Worm (Caenorhabditis elegans): ENCODE data around the gene molo-1.
A peak's percentile ranks its signal among the peaks of the same experiment; 100 is the strongest.

The molo-1 gene

ce11 chrIII:5621236-5621635 is 47.4 kb downstream of the molo-1 start (continued):
- TF ChIP-seq T07F8.4 (tag; optimal IDR thresholded peaks at IDR 0.05) (no peak), nhr-120 (GFP tag; IDR thresholded peaks at IDR 0.05) (no peak), hmg-1.2 (GFP tag; IDR thresholded peaks at IDR 0.05) (peak; percentile 93), lin-40 (tag; optimal IDR thresholded peaks at IDR 0.05) (peak; percentile 58), F10E7.11 (tag; optimal IDR thresholded peaks at IDR 0.05) (no peak), egl-44 (GFP tag; IDR thresholded peaks at IDR 0.05) (no peak), sptf-2 (GFP tag; optimal IDR thresholded peaks at IDR 0.05) (no peak), ceh-58 (GFP tag; IDR thresholded peaks at IDR 0.05) (no peak), madf-3 (GFP tag; IDR thresholded peaks at IDR 0.05) (no peak), ztf-28 (GFP tag; IDR thresholded peaks at IDR 0.05) (no peak), F39B2.1 (GFP tag; IDR thresholded peaks at IDR 0.05) (no peak), pbrm-1 (GFP tag; IDR thresholded peaks at IDR 0.05) (no peak), unc-130 (GFP tag; optimal IDR thresholded peaks at IDR 0.05) (no peak), bed-1 (GFP tag; IDR thresholded peaks at IDR 0.05) (no peak), Y95B8A.8 (GFP tag; IDR thresholded peaks at IDR 0.05) (no peak), ama-1 (optimal IDR thresholded peaks at IDR 0.05) (no peak), ama-1 (GFP tag; optimal IDR thresholded peaks at IDR 0.05) (no peak), B0019.2 (GFP tag; conservative IDR thresholded peaks at IDR 0.05) (no peak), zfh-2 (GFP tag; conservative IDR thresholded peaks at IDR 0.05) (peak; percentile 86), athp-1 (tag; optimal IDR thresholded peaks at IDR 0.05) (no peak), hsf-1 (GFP tag; IDR thresholded peaks at IDR 0.05) (no peak), let-526 (GFP tag; IDR thresholded peaks at IDR 0.05) (no peak), K12H6.12 (tag; optimal IDR thresholded peaks at IDR 0.05) (peak; percentile 76), lag-1 (GFP tag; IDR thresholded peaks at IDR 0.05) (no peak), snpc-4 (GFP tag; optimal IDR thresholded peaks at IDR 0.05) (peak; percentile 22), snpc-4 (tag; optimal IDR thresholded peaks at IDR 0.05) (peak in 3 of 4 experiments; percentile 20 to 50 (median 48)), lir-1 (GFP tag; conservative IDR thresholded peaks at IDR 0.05) (no peak), D2030.7 (GFP tag; IDR thresholded peaks at IDR 0.05) (peak; percentile 8; the same call in 1 of the 2 replicates), lin-35 (GFP tag; optimal IDR thresholded peaks at IDR 0.05) (peak in 1 of 3 experiments; percentile 34), pha-4 (tag; optimal IDR thresholded peaks at IDR 0.05) (no peak), nfyb-1 (GFP tag; IDR thresholded peaks at IDR 0.05) (no peak), aptf-3 (GFP tag; IDR thresholded peaks at IDR 0.05) (no peak), egl-18 (GFP tag; IDR thresholded peaks at IDR 0.05) (no peak), ceh-40 (GFP tag; IDR thresholded peaks at IDR 0.05) (no peak), rec-8 (tag; optimal IDR thresholded peaks at IDR 0.05) (no peak), F23B12.7 (tag; optimal IDR thresholded peaks at IDR 0.05; ENCODE audit: insufficient read depth) (no peak), dox-1 (GFP tag; IDR thresholded peaks at IDR 0.05) (peak; percentile 81), ceh-100 (GFP tag; IDR thresholded peaks at IDR 0.05) (no peak), B0261.1 (tag; optimal IDR thresholded peaks at IDR 0.05) (no peak), lin-54 (GFP tag; optimal IDR thresholded peaks at IDR 0.05) (peak; percentile 24), lsy-27 (tag; optimal IDR thresholded peaks at IDR 0.05; ENCODE audit: borderline replicate concordance, insufficient read depth) (no peak), dpl-1 (GFP tag; optimal IDR thresholded peaks at IDR 0.05) (no peak), snpc-1.3 (tag; optimal IDR thresholded peaks at IDR 0.05; ENCODE audit: insufficient read depth) (no peak), C06A6.2 (GFP tag; conservative IDR thresholded peaks at IDR 0.05) (0 out of 2 replicates have a peak, but pooled peaks have one; percentile 27), nhr-80 (tag; optimal IDR thresholded peaks at IDR 0.05) (peak; percentile 96), ztf-22 (GFP tag; optimal IDR thresholded peaks at IDR 0.05) (no peak), madf-10 (tag; optimal IDR thresholded peaks at IDR 0.05) (no peak), madf-8 (GFP tag; conservative IDR thresholded peaks at IDR 0.05) (peak; percentile 19; the same call in 1 of the 2 replicates), repo-1 (tag; optimal IDR thresholded peaks at IDR 0.05) (no peak)

Measured in whole organism, young adult.